In the genomic region with DNA sequence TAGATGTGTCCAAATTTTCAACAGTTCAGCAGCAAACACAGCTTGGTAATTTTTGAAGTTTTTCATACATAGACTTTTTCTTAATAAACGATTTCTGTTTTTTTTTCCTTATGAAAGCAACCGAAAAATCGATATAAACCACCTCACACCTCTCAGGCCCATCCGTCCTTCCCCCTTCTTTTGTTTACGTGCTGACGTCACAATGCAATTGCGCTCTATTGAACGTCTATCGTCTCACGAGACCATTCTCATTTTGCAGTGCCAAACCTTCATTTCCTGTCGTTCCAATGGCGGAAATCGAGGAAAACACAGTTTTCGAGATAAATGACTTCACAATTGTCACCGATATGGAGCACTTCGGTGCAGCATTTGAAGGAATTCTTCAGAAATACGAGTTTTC, we compare ENCODE assay signal across 8 worm cellular contexts.
A peak's percentile ranks its signal among the peaks of the same experiment; 100 is the strongest.
TF ChIP-seq lines count a peak whose summit lies in the region.

A gene (plus strand): TSS at position 260 of the 400 bp plus-strand sequence.

TF ChIP-seq in whole organism, L1 larva, 84 proteins besides CTCF, POLR2A, EP300 and RAD21 (continues in another document):
- TF ChIP-seq nhr-71 (tag; optimal IDR thresholded peaks at IDR 0.05; lab: Kevin White, UChicago), result peak; percentile 84
- TF ChIP-seq mef-2 (tag; optimal IDR thresholded peaks at IDR 0.05; lab: Kevin White, UChicago), result peak; percentile 10
- TF ChIP-seq nhr-77 (tag; optimal IDR thresholded peaks at IDR 0.05; lab: Kevin White, UChicago), result no peak
- peak in 2 of 6 experiments; percentile 41 to 55 for TF ChIP-seq elt-3 (tag; optimal IDR thresholded peaks at IDR 0.05; lab: Kevin White, UChicago)
- peak; percentile 84 for TF ChIP-seq xbp-1 (tag; optimal IDR thresholded peaks at IDR 0.05; lab: Kevin White, UChicago)
- peak; percentile 78 for TF ChIP-seq rnt-1 (tag; optimal IDR thresholded peaks at IDR 0.05; lab: Kevin White, UChicago)
- TF ChIP-seq mep-1 (tag; optimal IDR thresholded peaks at IDR 0.05; lab: Kevin White, UChicago), result peak; percentile 89
- peak; percentile 21 for TF ChIP-seq lir-3 (tag; optimal IDR thresholded peaks at IDR 0.05; lab: Kevin White, UChicago; ENCODE audit: poor library complexity)
- TF ChIP-seq ceh-90 (tag; optimal IDR thresholded peaks at IDR 0.05; lab: Kevin White, UChicago), result no peak
- TF ChIP-seq swsn-7 (tag; optimal IDR thresholded peaks at IDR 0.05; lab: Kevin White, UChicago), result peak; percentile 70

TF ChIP-seq in whole organism, L2 larva, 48 proteins besides CTCF, POLR2A, EP300 and RAD21 (continues in another document):
- TF ChIP-seq mdl-1 (tag; optimal IDR thresholded peaks at IDR 0.05; lab: Kevin White, UChicago), result peak in 1 of 2 experiments; percentile 28
- peak; percentile 18 for TF ChIP-seq sem-4 (tag; optimal IDR thresholded peaks at IDR 0.05; lab: Kevin White, UChicago)
- peak; percentile 66 for TF ChIP-seq lin-11 (tag; optimal IDR thresholded peaks at IDR 0.05; lab: Kevin White, UChicago)
- no peak for TF ChIP-seq lin-39 (tag; optimal IDR thresholded peaks at IDR 0.05; lab: Kevin White, UChicago)
- no peak for TF ChIP-seq ztf-11 (tag; optimal IDR thresholded peaks at IDR 0.05; lab: Kevin White, UChicago)
- peak; percentile 52 for TF ChIP-seq gmeb-1 (tag; optimal IDR thresholded peaks at IDR 0.05; lab: Kevin White, UChicago)
- TF ChIP-seq nhr-25 (tag; optimal IDR thresholded peaks at IDR 0.05; lab: Kevin White, UChicago), result peak; percentile 61
- TF ChIP-seq blmp-1 (tag; optimal IDR thresholded peaks at IDR 0.05; lab: Kevin White, UChicago; ENCODE audit: insufficient read depth), result no peak
- peak; percentile 48 for TF ChIP-seq F13H6.1 (tag; optimal IDR thresholded peaks at IDR 0.05; lab: Kevin White, UChicago)
- TF ChIP-seq Y55F3AM.14 (GFP tag; optimal IDR thresholded peaks at IDR 0.05; lab: Kevin White, UChicago), result no peak
- no peak for TF ChIP-seq nhr-23 (tag; optimal IDR thresholded peaks at IDR 0.05; lab: Kevin White, UChicago)

TF ChIP-seq in whole organism, L3 larva, 47 proteins besides CTCF, POLR2A, EP300 and RAD21 (continues in another document):
- TF ChIP-seq lin-39 (tag; optimal IDR thresholded peaks at IDR 0.05; lab: Kevin White, UChicago), result peak; percentile 62
- peak; percentile 35 for TF ChIP-seq pqm-1 (tag; optimal IDR thresholded peaks at IDR 0.05; lab: Kevin White, UChicago)
- TF ChIP-seq hmg-11 (tag; optimal IDR thresholded peaks at IDR 0.05; lab: Kevin White, UChicago), result peak; percentile 51
- TF ChIP-seq nhr-76 (tag; optimal IDR thresholded peaks at IDR 0.05; lab: Kevin White, UChicago), result no peak
- no peak for TF ChIP-seq daf-12 (tag; optimal IDR thresholded peaks at IDR 0.05; lab: Kevin White, UChicago)
- peak; percentile 57 for TF ChIP-seq elt-2 (tag; optimal IDR thresholded peaks at IDR 0.05; lab: Kevin White, UChicago)
- TF ChIP-seq snpc-4 (tag; optimal IDR thresholded peaks at IDR 0.05; lab: Kevin White, UChicago), result peak; percentile 83
- no peak for TF ChIP-seq eor-1 (tag; optimal IDR thresholded peaks at IDR 0.05; lab: Kevin White, UChicago)
- no peak for TF ChIP-seq zag-1 (tag; optimal IDR thresholded peaks at IDR 0.05; lab: Kevin White, UChicago)
- peak; percentile 87 for TF ChIP-seq nhr-25 (tag; optimal IDR thresholded peaks at IDR 0.05; lab: Kevin White, UChicago)
- no peak for TF ChIP-seq ztf-4 (tag; optimal IDR thresholded peaks at IDR 0.05; lab: Kevin White, UChicago)

TF ChIP-seq in whole organism, L4 larva, 104 proteins besides CTCF, POLR2A, EP300 and RAD21 (continues in another document):
- TF ChIP-seq fos-1 (tag; optimal IDR thresholded peaks at IDR 0.05; lab: Kevin White, UChicago) (no peak), tra-1 (GFP tag; IDR thresholded peaks at IDR 0.05; lab: Robert Waterston, UW) (0 out of 2 replicates have a peak, but pooled peaks have one; percentile 53), dmd-8 (GFP tag; IDR thresholded peaks at IDR 0.05; lab: Robert Waterston, UW) (no peak), mdt-29 (GFP tag; IDR thresholded peaks at IDR 0.05; lab: Robert Waterston, UW) (no peak), ZK546.5 (tag; optimal IDR thresholded peaks at IDR 0.05; lab: Kevin White, UChicago) (no peak), hmg-1.1 (GFP tag; IDR thresholded peaks at IDR 0.05; lab: Robert Waterston, UW) (peak; percentile 59), nhr-42 (GFP tag; IDR thresholded peaks at IDR 0.05; lab: Robert Waterston, UW) (0 out of 2 replicates have a peak, but pooled peaks have one; percentile 29), mdl-1 (tag; optimal IDR thresholded peaks at IDR 0.05; lab: Kevin White, UChicago) (peak in 1 of 2 experiments; percentile 68), nhr-111 (GFP tag; optimal IDR thresholded peaks at IDR 0.05; lab: Kevin White, UChicago) (no peak), ceh-82 (tag; optimal IDR thresholded peaks at IDR 0.05; lab: Kevin White, UChicago) (no peak), mes-2 (tag; optimal IDR thresholded peaks at IDR 0.05; lab: Kevin White, UChicago; ENCODE audit: poor library complexity, severe bottlenecking) (peak; percentile 85)

TF ChIP-seq in whole organism, late embryonic, 69 proteins besides CTCF, POLR2A, EP300 and RAD21 (continues in another document):
- TF ChIP-seq K09A11.1 (tag; optimal IDR thresholded peaks at IDR 0.05; lab: Kevin White, UChicago; ENCODE audit: insufficient read depth) (no peak), nfya-1 (tag; optimal IDR thresholded peaks at IDR 0.05; lab: Kevin White, UChicago) (peak; percentile 38), T23F11.4 (GFP tag; optimal IDR thresholded peaks at IDR 0.05; lab: Kevin White, UChicago) (no peak), C08G9.2 (tag; optimal IDR thresholded peaks at IDR 0.05; lab: Kevin White, UChicago) (no peak), zip-5 (tag; optimal IDR thresholded peaks at IDR 0.05; lab: Kevin White, UChicago) (no peak), ceh-31 (tag; optimal IDR thresholded peaks at IDR 0.05; lab: Kevin White, UChicago) (peak; percentile 58), che-1 (tag; optimal IDR thresholded peaks at IDR 0.05; lab: Kevin White, UChicago) (no peak), ceh-34 (tag; optimal IDR thresholded peaks at IDR 0.05; lab: Kevin White, UChicago) (peak; percentile 29), gmeb-2 (tag; optimal IDR thresholded peaks at IDR 0.05; lab: Kevin White, UChicago) (no peak), hlh-6 (tag; optimal IDR thresholded peaks at IDR 0.05; lab: Kevin White, UChicago) (no peak), ztf-16 (tag; optimal IDR thresholded peaks at IDR 0.05; lab: Kevin White, UChicago) (no peak), lim-6 (tag; optimal IDR thresholded peaks at IDR 0.05; lab: Kevin White, UChicago) (no peak)

TF ChIP-seq in whole organism, midembryonic, 9 proteins besides CTCF, POLR2A, EP300 and RAD21:
- TF ChIP-seq ztf-29 (GFP tag; IDR thresholded peaks at IDR 0.05; lab: Robert Waterston, UW), result no peak
- no peak for TF ChIP-seq klf-2 (GFP tag; conservative IDR thresholded peaks at IDR 0.05; lab: Robert Waterston, UW)
- TF ChIP-seq cog-1 (tag; optimal IDR thresholded peaks at IDR 0.05; lab: Kevin White, UChicago), result no peak
- peak; percentile 25; the same call in 1 of the 2 replicates for TF ChIP-seq flt-1 (GFP tag; IDR thresholded peaks at IDR 0.05; lab: Robert Waterston, UW)
- no peak for TF ChIP-seq tab-1 (GFP tag; IDR thresholded peaks at IDR 0.05; lab: Robert Waterston, UW)
- no peak for TF ChIP-seq med-1 (GFP tag; optimal IDR thresholded peaks at IDR 0.05; lab: Kevin White, UChicago; ENCODE audit: insufficient read depth)
- peak; percentile 75 for TF ChIP-seq T22C8.4 (GFP tag; IDR thresholded peaks at IDR 0.05; lab: Robert Waterston, UW)
- no peak for TF ChIP-seq ref-1 (GFP tag; conservative IDR thresholded peaks at IDR 0.05; lab: Robert Waterston, UW)
- no peak for TF ChIP-seq ztf-23 (GFP tag; IDR thresholded peaks at IDR 0.05; lab: Robert Waterston, UW)

TF ChIP-seq in whole organism, mixed stage, embryonic, 35 proteins besides CTCF, POLR2A, EP300 and RAD21:
- TF ChIP-seq lin-13 (tag; optimal IDR thresholded peaks at IDR 0.05; lab: Kevin White, UChicago) (peak; percentile 74), nhr-76 (tag; optimal IDR thresholded peaks at IDR 0.05; lab: Kevin White, UChicago) (no peak), pha-4 (tag; optimal IDR thresholded peaks at IDR 0.05; lab: Kevin White, UChicago) (peak; percentile 92), mep-1 (tag; optimal IDR thresholded peaks at IDR 0.05; lab: Kevin White, UChicago) (peak; percentile 75), sem-2 (GFP tag; optimal IDR thresholded peaks at IDR 0.05; lab: Kevin White, UChicago) (no peak), lsy-2 (tag; optimal IDR thresholded peaks at IDR 0.05; lab: Kevin White, UChicago) (peak; percentile 41), ces-1 (GFP tag; optimal IDR thresholded peaks at IDR 0.05; lab: Kevin White, UChicago) (peak; percentile 53), nhr-12 (tag; optimal IDR thresholded peaks at IDR 0.05; lab: Kevin White, UChicago) (no peak), ceh-39 (tag; optimal IDR thresholded peaks at IDR 0.05; lab: Kevin White, UChicago) (peak; percentile 63), tbx-8 (GFP tag; optimal IDR thresholded peaks at IDR 0.05; lab: Kevin White, UChicago) (no peak), ceh-83 (GFP tag; optimal IDR thresholded peaks at IDR 0.05; lab: Kevin White, UChicago) (no peak), zip-8 (tag; optimal IDR thresholded peaks at IDR 0.05; lab: Kevin White, UChicago) (no peak), lin-32 (GFP tag; optimal IDR thresholded peaks at IDR 0.05; lab: Kevin White, UChicago) (no peak), sptf-1 (tag; optimal IDR thresholded peaks at IDR 0.05; lab: Kevin White, UChicago) (peak; percentile 64)

TF ChIP-seq in whole organism, young adult, 124 proteins besides CTCF, POLR2A, EP300 and RAD21 (continues in another document):
- TF ChIP-seq K11D2.4 (GFP tag; IDR thresholded peaks at IDR 0.05; lab: Robert Waterston, UW) (0 out of 2 replicates have a peak, but pooled peaks have one; percentile 38), rec-8 (tag; optimal IDR thresholded peaks at IDR 0.05; lab: Kevin White, UChicago) (no peak), cebp-1 (GFP tag; IDR thresholded peaks at IDR 0.05; lab: Robert Waterston, UW) (no peak), cebp-1 (tag; optimal IDR thresholded peaks at IDR 0.05; lab: Kevin White, UChicago) (peak; percentile 78), let-607 (tag; optimal IDR thresholded peaks at IDR 0.05; lab: Kevin White, UChicago) (peak; percentile 50 to 71), ceh-27 (GFP tag; optimal IDR thresholded peaks at IDR 0.05; lab: Kevin White, UChicago) (peak; percentile 77), attf-6 (GFP tag; IDR thresholded peaks at IDR 0.05; lab: Robert Waterston, UW) (no peak), pbrm-1 (GFP tag; IDR thresholded peaks at IDR 0.05; lab: Robert Waterston, UW) (peak; percentile 49; the same call in 1 of the 2 replicates), let-526 (GFP tag; IDR thresholded peaks at IDR 0.05; lab: Robert Waterston, UW) (no peak), lag-1 (GFP tag; IDR thresholded peaks at IDR 0.05; lab: Robert Waterston, UW) (no peak), aptf-2 (GFP tag; conservative IDR thresholded peaks at IDR 0.05; lab: Robert Waterston, UW) (no peak), nhr-80 (tag; optimal IDR thresholded peaks at IDR 0.05; lab: Kevin White, UChicago) (peak; percentile 65), snpc-4 (GFP tag; optimal IDR thresholded peaks at IDR 0.05; lab: Kevin White, UChicago) (no peak), snpc-4 (tag; optimal IDR thresholded peaks at IDR 0.05; lab: Kevin White, UChicago) (peak in 3 of 4 experiments; percentile 17 to 43 (median 24)), tbp1 (GFP tag; optimal IDR thresholded peaks at IDR 0.05; lab: Kevin White, UChicago) (peak; percentile 14), F23B12.7 (tag; optimal IDR thresholded peaks at IDR 0.05; lab: Kevin White, UChicago; ENCODE audit: insufficient read depth) (peak; percentile 34)
